Worm (Caenorhabditis elegans) whole organism, early embryonic: ENCODE measurements around the gene Y116F11A.1.

Experiments
- hmbx-1 ChIP-seq: sonication (generic microtip); optimal IDR thresholded peaks from 2 replicates; lab custom pipeline; 2016; ENCODE audit warnings: mild to moderate bottlenecking, missing genetic modification characterization, missing compliant biosample characterization
- hnd-1 ChIP-seq: sonication (generic microtip); optimal IDR thresholded peaks from 2 replicates; lab custom pipeline; 2016; ENCODE audit warnings: missing genetic modification characterization, missing compliant biosample characterization

- TF ChIP-seq hnd-1 (tag; lab: Kevin White, UChicago) (no peak), hmbx-1 (no peak)
Measured at ce11 chrV:19747144-19747543, 16.8 kb downstream of the Y116F11A.1 start.
